Worm (Caenorhabditis elegans): Measurements from ENCODE around the gene mttu-1.
"Not testable (repeated sequence)": the region's sequence is repeated elsewhere in the genome, so short reads cannot be mapped to it uniquely, and the experiment has no call there.

mttu-1 gene

DNA sequence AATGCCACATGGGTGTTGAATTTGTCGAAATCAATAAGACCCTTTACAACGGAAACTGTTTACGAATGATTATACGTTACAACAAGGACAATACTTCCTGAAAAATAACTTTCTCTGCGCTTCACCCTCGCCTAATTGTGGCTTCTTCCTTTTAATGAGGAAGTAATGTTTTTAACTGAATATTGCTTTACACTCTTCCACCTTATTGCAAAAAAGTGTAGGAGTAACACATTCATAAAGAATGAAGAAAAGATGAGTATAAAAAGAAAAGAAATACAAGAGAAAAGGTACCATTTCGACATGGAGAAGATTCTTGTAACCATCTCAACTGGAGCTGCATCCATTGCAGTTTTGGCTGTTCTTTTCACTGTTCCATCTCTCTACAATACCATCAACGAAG, 33.6 kb downstream of the mttu-1 start, which contains the start of gene col-126:
Gene col-126 (plus strand): TSS at position 301 of the 400 bp plus-strand sequence.
- TF ChIP-seq nhr-90, snpc-3.4, dpff-1 (tag; optimal IDR thresholded peaks at IDR 0.05): not testable (repeated sequence)

- TF ChIP-seq B0336.3 (GFP tag; IDR thresholded peaks at IDR 0.05) (no peak), ztf-3 (GFP tag; optimal IDR thresholded peaks at IDR 0.05) (no peak), B0019.2 (GFP tag; conservative IDR thresholded peaks at IDR 0.05) (no peak), repo-1 (tag; optimal IDR thresholded peaks at IDR 0.05) (no peak), ceh-79 (tag; optimal IDR thresholded peaks at IDR 0.05) (no peak)
Measured at ce11 chrIV:11261535-11261934, 35.2 kb downstream of the mttu-1 start, which contains the start of gene F54D1.1. Gene F54D1.1, plus strand, starts transcription at chrIV:11261835.

ce11 chrIV:11260544-11261227, 36.0 kb downstream of the mttu-1 start, which contains the start of gene C05C12.5:
Gene C05C12.5, minus strand, starts transcription at chrIV:11261185.
- TF ChIP-seq nhr-80 (tag; optimal IDR thresholded peaks at IDR 0.05) (no peak), T26A5.8 (tag; optimal IDR thresholded peaks at IDR 0.05) (no peak), F57A8.1 (GFP tag; optimal IDR thresholded peaks at IDR 0.05) (no peak)

ce11 chrIV:11259485-11259972, 37.2 kb downstream of the mttu-1 start, which contains the start of gene gtl-1:
Gene gtl-1, minus strand, starts transcription at chrIV:11259535.
- peak; percentile 97 for TF ChIP-seq nhr-80 (tag; optimal IDR thresholded peaks at IDR 0.05)
- no peak for TF ChIP-seq lin-54 (GFP tag; optimal IDR thresholded peaks at IDR 0.05)

ce11 chrIV:11257476-11257875, 39.2 kb downstream of the mttu-1 start:
- TF ChIP-seq dox-1 (GFP tag; IDR thresholded peaks at IDR 0.05) (peak; percentile 57), chd-7 (tag; optimal IDR thresholded peaks at IDR 0.05) (no peak), ets-4 (GFP tag; optimal IDR thresholded peaks at IDR 0.05) (peak; percentile 56), nhr-80 (tag; optimal IDR thresholded peaks at IDR 0.05) (peak; percentile 95)

DNA sequence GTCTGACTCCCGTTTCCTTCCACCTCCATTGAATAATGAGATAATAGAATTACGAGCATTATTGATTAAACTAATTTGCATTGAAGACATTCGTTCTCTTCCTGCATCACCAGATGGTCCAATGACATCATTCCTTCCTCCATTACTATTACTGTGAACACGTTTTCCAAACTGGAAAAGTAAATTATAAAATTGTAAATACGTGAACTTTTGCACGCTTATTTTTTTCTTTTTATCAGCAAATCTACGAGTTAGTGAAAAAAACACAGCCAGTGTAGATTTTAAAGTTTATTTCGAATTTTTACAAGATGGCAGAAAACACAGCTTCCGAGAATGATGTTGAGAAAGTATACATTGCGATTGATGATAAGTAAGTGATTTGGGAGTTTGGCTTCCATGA, 43.0 kb downstream of the mttu-1 start, which contains the start of gene C05C12.1:
Gene C05C12.1 (plus strand): TSS at position 301 of the 400 bp plus-strand sequence.
- TF ChIP-seq snpc-1.1 (tag; optimal IDR thresholded peaks at IDR 0.05; ENCODE audit: insufficient read depth); lin-35 (GFP tag; optimal IDR thresholded peaks at IDR 0.05); ets-4 (GFP tag; optimal IDR thresholded peaks at IDR 0.05): not testable (repeated sequence)

- no peak for TF ChIP-seq sea-2 (GFP tag; IDR thresholded peaks at IDR 0.05)
- peak in 1 of 2 experiments; percentile 20 for TF ChIP-seq let-607 (tag; optimal IDR thresholded peaks at IDR 0.05)
- peak; percentile 4 for TF ChIP-seq pha-4 (tag; optimal IDR thresholded peaks at IDR 0.05)
- TF ChIP-seq snpc-1.1 (tag; optimal IDR thresholded peaks at IDR 0.05; ENCODE audit: insufficient read depth), result no peak
- no peak for TF ChIP-seq fkh-3 (tag; optimal IDR thresholded peaks at IDR 0.05)
- no peak for TF ChIP-seq tbp1 (GFP tag; optimal IDR thresholded peaks at IDR 0.05)
- TF ChIP-seq bed-2 (GFP tag; IDR thresholded peaks at IDR 0.05), result no peak
- TF ChIP-seq nhr-80 (tag; optimal IDR thresholded peaks at IDR 0.05), result peak; percentile 35
- TF ChIP-seq ceh-79 (tag; optimal IDR thresholded peaks at IDR 0.05), result no peak
- no peak for TF ChIP-seq lir-1 (GFP tag; conservative IDR thresholded peaks at IDR 0.05)
Measured at ce11 chrIV:11248031-11248631, 48.6 kb downstream of the mttu-1 start, which contains the start of gene C05C12.4. Gene C05C12.4, minus strand, starts transcription at chrIV:11248081.
